Fruit fly (Drosophila melanogaster) whole organism, embryonic: Measurements from ENCODE around the gene jagn.

Experiments used
- Asciz ChIP-seq: fragments of 200-800 bp; sonication (Bioruptor generic); optimal IDR thresholded peaks from 2 replicates; lab custom pipeline; 2017; ENCODE audit warnings: missing biosample characterization, mild to moderate bottlenecking, missing genetic modification characterization, missing genetic modification reagents
- BtbVII ChIP-seq: fragments of 200-800 bp; sonication (Bioruptor generic); optimal IDR thresholded peaks from 3 replicates; lab custom pipeline; 2017; ENCODE audit warnings: missing biosample characterization, mild to moderate bottlenecking, missing genetic modification characterization
- C15 ChIP-seq: fragments of 200-800 bp; sonication (Bioruptor generic); IDR thresholded peaks from 3 replicates; pipeline ENCODE4 v1.3.6; 2022; ENCODE audit warnings: missing biosample characterization, missing genetic modification characterization
- CG10274 ChIP-seq: fragments of 200-800 bp; sonication (Bioruptor generic); optimal IDR thresholded peaks from 3 replicates; lab custom pipeline; 2017; ENCODE audit warnings: missing biosample characterization, mild to moderate bottlenecking, missing genetic modification characterization
- CG10321 ChIP-seq: fragments of 200-800 bp; sonication (Bioruptor generic); IDR thresholded peaks from 2 replicates; pipeline ENCODE4 v1.3.6; 2022; ENCODE audit warnings: missing biosample characterization, missing genetic modification characterization
- CG10462 ChIP-seq: fragments of 200-800 bp; sonication (Bioruptor generic); optimal IDR thresholded peaks from 2 replicates; lab custom pipeline; 2016; ENCODE audit warnings: missing biosample characterization, missing genetic modification characterization
- CG11247 ChIP-seq: fragments of 200-800 bp; sonication (Bioruptor generic); IDR thresholded peaks from 2 replicates; pipeline ENCODE4 v1.3.6; 2022; ENCODE audit warnings: missing biosample characterization, missing genetic modification characterization
- CG11560 ChIP-seq: fragments of 200-800 bp; sonication (Bioruptor generic); IDR thresholded peaks from 3 replicates; pipeline ENCODE4 v1.3.6; 2022; ENCODE audit warnings: missing biosample characterization, missing genetic modification characterization
- CG12391 ChIP-seq: fragments of 200-800 bp; sonication (Bioruptor generic); optimal IDR thresholded peaks from 3 replicates; lab custom pipeline; 2018; ENCODE audit warnings: missing biosample characterization, mild to moderate bottlenecking, missing genetic modification characterization, moderate library complexity
- CG13296 ChIP-seq: fragments of 200-800 bp; sonication (Bioruptor generic); optimal IDR thresholded peaks from 3 replicates; lab custom pipeline; 2018; ENCODE audit warnings: missing biosample characterization, mild to moderate bottlenecking, missing genetic modification characterization
- CG15073 ChIP-seq: fragments of 200-800 bp; sonication (Bioruptor generic); optimal IDR thresholded peaks from 2 replicates; lab custom pipeline; 2016; ENCODE audit warnings: missing biosample characterization, missing genetic modification characterization
- CG1602 ChIP-seq: fragments of 200-800 bp; sonication (Bioruptor generic); optimal IDR thresholded peaks from 3 replicates; lab custom pipeline; 2016; ENCODE audit warnings: missing biosample characterization, missing genetic modification characterization
- CG17361 ChIP-seq: fragments of 200-800 bp; sonication (Bioruptor generic); IDR thresholded peaks from 3 replicates; pipeline ENCODE4 v1.3.6; 2022; ENCODE audit warnings: missing biosample characterization, missing genetic modification characterization
- CG18764 ChIP-seq: fragments of 200-800 bp; sonication (Bioruptor generic); optimal IDR thresholded peaks from 3 replicates; lab custom pipeline; 2016; ENCODE audit warnings: missing biosample characterization, missing genetic modification characterization
- CG2116 ChIP-seq: fragments of 200-800 bp; sonication (Bioruptor generic); optimal IDR thresholded peaks from 3 replicates; lab custom pipeline; 2018; ENCODE audit warnings: missing biosample characterization, mild to moderate bottlenecking, missing genetic modification characterization
- CG2120 ChIP-seq: fragments of 200-800 bp; sonication (Bioruptor generic); optimal IDR thresholded peaks from 3 replicates; lab custom pipeline; 2016; ENCODE audit warnings: missing biosample characterization, missing genetic modification characterization
- CG2875 ChIP-seq: fragments of 200-800 bp; sonication (Bioruptor generic); optimal IDR thresholded peaks from 2 replicates; lab custom pipeline; 2017; ENCODE audit warnings: missing biosample characterization, mild to moderate bottlenecking, missing genetic modification characterization, missing genetic modification reagents
- CG3726 ChIP-seq: fragments of 200-800 bp; sonication (Bioruptor generic); IDR thresholded peaks from 3 replicates; pipeline ENCODE4, ENCODE4 v1.3.6; 2022; ENCODE audit warnings: missing biosample characterization, missing genetic modification characterization
- CG4328 ChIP-seq: fragments of 200-800 bp; sonication (Bioruptor generic); optimal IDR thresholded peaks from 3 replicates; lab custom pipeline; 2017; ENCODE audit warnings: missing biosample characterization, missing genetic modification reagents, missing genetic modification characterization
- CG4707 ChIP-seq: fragments of 200-800 bp; sonication (Bioruptor generic); optimal IDR thresholded peaks from 2 replicates; lab custom pipeline; 2018; ENCODE audit warnings: missing biosample characterization, mild to moderate bottlenecking, missing genetic modification characterization, moderate library complexity
- CG5180 ChIP-seq: fragments of 200-800 bp; sonication (Bioruptor generic); optimal IDR thresholded peaks from 3 replicates; lab custom pipeline; 2017; ENCODE audit warnings: missing biosample characterization, missing genetic modification characterization, mild to moderate bottlenecking, moderate library complexity, missing genetic modification reagents
- CG6854 ChIP-seq: fragments of 200-800 bp; sonication (Bioruptor generic); optimal IDR thresholded peaks from 3 replicates; lab custom pipeline; 2017; ENCODE audit warnings: missing biosample characterization, mild to moderate bottlenecking, missing genetic modification characterization
- CG8290 ChIP-seq, 3 experiments: fragments of 200-800 bp; sonication (Bioruptor generic); optimal IDR thresholded peaks; 2 replicates each; lab custom pipeline; 2016 to 2019; ENCODE audit warnings: missing biosample characterization in 3 of 3, missing genetic modification characterization in 3 of 3, mild to moderate bottlenecking in 2 of 3, moderate library complexity in 1 of 3
- Dad ChIP-seq: fragments of 200-800 bp; sonication (Bioruptor generic); optimal IDR thresholded peaks from 3 replicates; lab custom pipeline; 2016; ENCODE audit warnings: missing biosample characterization, missing genetic modification characterization
- Opbp ChIP-seq: fragments of 200-800 bp; sonication (Bioruptor generic); IDR thresholded peaks from 3 replicates; pipeline ENCODE4 v1.3.6; 2022; ENCODE audit warnings: missing biosample characterization, missing genetic modification characterization; ENCODE audit not compliant: partially characterized antibody
- Tbp ChIP-seq: fragments of >200 bp; optimal IDR thresholded peaks from 2 replicates; lab custom pipeline; 2018; ENCODE audit warnings: missing biosample characterization, missing genetic modification characterization
- Xrp1 ChIP-seq: fragments of 200-800 bp; sonication (Bioruptor generic); IDR thresholded peaks from 2 replicates; pipeline ENCODE4 v1.3.6; 2022; ENCODE audit warnings: missing biosample characterization, missing genetic modification characterization
- al ChIP-seq: fragments of 200-800 bp; sonication (Bioruptor generic); IDR thresholded peaks from 2 replicates; pipeline ENCODE4 v1.3.6; 2022; ENCODE audit warnings: missing biosample characterization, missing genetic modification characterization
- ap ChIP-seq: fragments of 200-800 bp; sonication (Bioruptor generic); IDR thresholded peaks from 2 replicates; pipeline ENCODE4 v1.3.6; 2022; ENCODE audit warnings: missing biosample characterization, missing genetic modification characterization
- ase ChIP-seq: fragments of 200-800 bp; sonication (Bioruptor generic); IDR thresholded peaks from 3 replicates; pipeline ENCODE4 v1.3.6; 2022; ENCODE audit warnings: missing biosample characterization, missing genetic modification characterization
- az2 ChIP-seq: fragments of 200-800 bp; sonication (Bioruptor generic); optimal IDR thresholded peaks from 3 replicates; lab custom pipeline; 2016; ENCODE audit warnings: missing biosample characterization, missing genetic modification characterization
- chif ChIP-seq, 2 experiments: fragments of 200-800 bp; sonication (Bioruptor generic); optimal IDR thresholded peaks; 3 replicates each; lab custom pipeline; 2016; ENCODE audit warnings: missing biosample characterization in 2 of 2, missing genetic modification characterization in 2 of 2
- corto ChIP-seq: fragments of 200-800 bp; sonication (Bioruptor generic); optimal IDR thresholded peaks from 2 replicates; lab custom pipeline; 2016; ENCODE audit warnings: missing biosample characterization, mild to moderate bottlenecking, missing genetic modification characterization, moderate library complexity
- dysf ChIP-seq: fragments of 200-800 bp; sonication (Bioruptor generic); IDR thresholded peaks from 3 replicates; pipeline ENCODE4 v1.3.6; 2022; ENCODE audit warnings: missing biosample characterization, missing genetic modification characterization
- emc ChIP-seq: fragments of 200-800 bp; sonication (Bioruptor generic); optimal IDR thresholded peaks from 2 replicates; lab custom pipeline; 2016; ENCODE audit warnings: missing biosample characterization, missing genetic modification characterization
- gcm ChIP-seq: fragments of 200-800 bp; sonication (Bioruptor generic); optimal IDR thresholded peaks from 2 replicates; lab custom pipeline; 2019; ENCODE audit warnings: missing biosample characterization, mild to moderate bottlenecking, missing genetic modification characterization, moderate library complexity
- grn ChIP-seq: fragments of 200-800 bp; sonication (Bioruptor generic); optimal IDR thresholded peaks from 3 replicates; lab custom pipeline; 2017; ENCODE audit warnings: missing biosample characterization, missing genetic modification characterization
- gt ChIP-seq: fragments of 200-800 bp; sonication (Bioruptor generic); IDR thresholded peaks from 2 replicates; pipeline ENCODE4 v1.3.6; 2022; ENCODE audit warnings: missing biosample characterization, missing genetic modification characterization
- kah ChIP-seq: fragments of 200-800 bp; sonication (Bioruptor generic); optimal IDR thresholded peaks from 2 replicates; lab custom pipeline; 2018; ENCODE audit warnings: missing biosample characterization, mild to moderate bottlenecking, missing genetic modification characterization
- maf-S ChIP-seq: fragments of 200-800 bp; sonication (Bioruptor generic); optimal IDR thresholded peaks from 2 replicates; lab custom pipeline; 2016; ENCODE audit warnings: missing biosample characterization, missing genetic modification characterization
- peb ChIP-seq: fragments of 200-800 bp; sonication (Bioruptor generic); IDR thresholded peaks from 2 replicates; pipeline ENCODE4 v1.3.6; 2022; ENCODE audit warnings: missing biosample characterization, missing genetic modification characterization
- pho ChIP-seq: fragments of 200-800 bp; sonication (Bioruptor generic); optimal IDR thresholded peaks from 2 replicates; lab custom pipeline; 2016; ENCODE audit warnings: missing biosample characterization, missing genetic modification characterization
- sd ChIP-seq: fragments of 200-800 bp; sonication (Bioruptor generic); optimal IDR thresholded peaks from 3 replicates; lab custom pipeline; 2018; ENCODE audit warnings: missing biosample characterization, mild to moderate bottlenecking, missing genetic modification characterization, moderate library complexity
- shn ChIP-seq: fragments of 200-800 bp; sonication (Bioruptor generic); optimal IDR thresholded peaks from 3 replicates; lab custom pipeline; 2016; ENCODE audit warnings: missing biosample characterization, missing genetic modification characterization
- sqz ChIP-seq: fragments of 200-800 bp; sonication (Bioruptor generic); optimal IDR thresholded peaks from 3 replicates; lab custom pipeline; 2018; ENCODE audit warnings: missing biosample characterization, mild to moderate bottlenecking, missing genetic modification characterization
- trh ChIP-seq: fragments of 200-800 bp; sonication (Bioruptor generic); optimal IDR thresholded peaks from 2 replicates; lab custom pipeline; 2016; ENCODE audit warnings: missing biosample characterization, missing genetic modification characterization
- tup ChIP-seq: fragments of 200-800 bp; sonication (Bioruptor generic); optimal IDR thresholded peaks from 2 replicates; lab custom pipeline; 2016; ENCODE audit warnings: missing biosample characterization, mild to moderate bottlenecking, missing genetic modification characterization, moderate library complexity
- vnd ChIP-seq: fragments of 200-800 bp; sonication (Bioruptor generic); IDR thresholded peaks from 3 replicates; pipeline ENCODE4 v1.3.6; 2022; ENCODE audit warnings: missing biosample characterization, missing genetic modification characterization; ENCODE audit not compliant: partially characterized antibody
- wdn ChIP-seq: fragments of 200-800 bp; sonication (Bioruptor generic); IDR thresholded peaks from 2 replicates; pipeline ENCODE4 v1.3.6; 2022; ENCODE audit warnings: missing biosample characterization, missing genetic modification characterization
- zf30C ChIP-seq: fragments of 200-800 bp; sonication (Bioruptor generic); optimal IDR thresholded peaks from 3 replicates; lab custom pipeline; 2018; ENCODE audit warnings: missing biosample characterization, mild to moderate bottlenecking, missing genetic modification characterization

jagn gene

dm6 chr3R:5736305-5736869, 42.7 kb upstream of the jagn start, which contains the start of the genes CG2100 and CG1236 (continued):
- peak; percentile 64 for TF ChIP-seq CG18764 (GFP tag; lab: Kevin White, UChicago)
- peak; percentile 77 for TF ChIP-seq Asciz (GFP tag; lab: Kevin White, UChicago)
- peak; percentile 82 for TF ChIP-seq CG13296
- TF ChIP-seq maf-S, result no peak
- TF ChIP-seq CG3726 (GFP tag; lab: Robert Waterston, UW), result peak; percentile 73; the same call in 2 of the 3 replicates
- peak; percentile 69 for TF ChIP-seq CG8290 (GFP tag; optimal IDR thresholded peaks at IDR 0.05; lab: Kevin White, UChicago)
- no peak for TF ChIP-seq CG8290 (tag; optimal IDR thresholded peaks at IDR 0.05; lab: Kevin White, UChicago)
- TF ChIP-seq CG2116, result peak; percentile 69
- TF ChIP-seq CG4707 (GFP tag; lab: Kevin White, UChicago), result peak; percentile 31
- peak; percentile 94 for TF ChIP-seq CG12391
- no peak for TF ChIP-seq emc (GFP tag; lab: Kevin White, UChicago)
- TF ChIP-seq kah (GFP tag; lab: Kevin White, UChicago), result peak; percentile 85
- peak; percentile 55 for TF ChIP-seq trh (GFP tag; lab: Kevin White, UChicago)
- TF ChIP-seq Tbp, result no peak
- no peak for TF ChIP-seq grn (GFP tag; lab: Kevin White, UChicago)
- peak; percentile 63 for TF ChIP-seq CG6854 (GFP tag; lab: Kevin White, UChicago)
- peak; percentile 87 for TF ChIP-seq dysf (GFP tag; lab: Robert Waterston, UW)
- TF ChIP-seq CG2120 (GFP tag; lab: Kevin White, UChicago), result peak; percentile 72
- peak; percentile 65 for TF ChIP-seq sd (tag; lab: Kevin White, UChicago)
- 0 out of 3 replicates have a peak, but pooled peaks have one; percentile 29 for TF ChIP-seq C15 (GFP tag; lab: Robert Waterston, UW)
- TF ChIP-seq Xrp1 (GFP tag; lab: Robert Waterston, UW), result peak; percentile 83
- peak; percentile 97 for TF ChIP-seq CG17361 (GFP tag; lab: Robert Waterston, UW)
- no peak for TF ChIP-seq CG10321 (GFP tag; lab: Robert Waterston, UW)
- peak; percentile 34 to 51 for TF ChIP-seq chif (GFP tag; optimal IDR thresholded peaks at IDR 0.05; lab: Kevin White, UChicago)
- TF ChIP-seq CG5180 (GFP tag; lab: Kevin White, UChicago), result no peak
- TF ChIP-seq CG11560 (tag; lab: Robert Waterston, UW), result peak; percentile 52; the same call in 1 of the 3 replicates
- TF ChIP-seq BtbVII (GFP tag; lab: Kevin White, UChicago), result peak; percentile 77
- peak; percentile 74 for TF ChIP-seq ase (GFP tag; lab: Robert Waterston, UW)
- TF ChIP-seq sqz (GFP tag; lab: Kevin White, UChicago), result no peak
- TF ChIP-seq shn (GFP tag; lab: Kevin White, UChicago), result no peak
- peak; percentile 71 for TF ChIP-seq CG10462 (GFP tag; lab: Kevin White, UChicago)
- TF ChIP-seq corto (GFP tag; lab: Kevin White, UChicago), result no peak
- no peak for TF ChIP-seq wdn
- peak; percentile 79 for TF ChIP-seq CG2875 (GFP tag; lab: Kevin White, UChicago)
- TF ChIP-seq Dad, result no peak
- TF ChIP-seq peb (GFP tag; lab: Robert Waterston, UW), result 0 out of 2 replicates have a peak, but pooled peaks have one; percentile 19
- no peak; the same call in 1 of the 2 replicates for TF ChIP-seq ap (GFP tag; lab: Robert Waterston, UW)
- peak; percentile 56 for TF ChIP-seq CG10274
- TF ChIP-seq vnd (GFP tag; lab: Robert Waterston, UW), result no peak
- peak; percentile 1 for TF ChIP-seq tup (GFP tag; lab: Kevin White, UChicago)
- no peak for TF ChIP-seq Opbp
- TF ChIP-seq CG1602, result peak; percentile 87
- peak; percentile 65 for TF ChIP-seq CG4328
- TF ChIP-seq gt (GFP tag; lab: Robert Waterston, UW), result no peak
- peak; percentile 75 for TF ChIP-seq al (GFP tag; lab: Robert Waterston, UW)
- peak; percentile 81 for TF ChIP-seq az2
- TF ChIP-seq CG11247 (GFP tag; lab: Robert Waterston, UW), result peak; percentile 65
- TF ChIP-seq gcm, result peak; percentile 89
- TF ChIP-seq CG15073, result no peak
- TF ChIP-seq pho (GFP tag; lab: Kevin White, UChicago), result peak; percentile 32
- TF ChIP-seq zf30C (GFP tag; lab: Kevin White, UChicago), result no peak
